Fruit fly (Drosophila melanogaster) S2 (cell line): ENCODE data around the gene Nup107.

Source experiments
- CG8478 ChIP-seq: fragments of >200 bp; optimal IDR thresholded peaks from 2 replicates; lab custom pipeline; 2018
- CTCF ChIP-seq, 2 experiments: fragments of >200 bp; optimal IDR thresholded peaks; 2 replicates each; lab custom pipeline; 2018

DNA sequence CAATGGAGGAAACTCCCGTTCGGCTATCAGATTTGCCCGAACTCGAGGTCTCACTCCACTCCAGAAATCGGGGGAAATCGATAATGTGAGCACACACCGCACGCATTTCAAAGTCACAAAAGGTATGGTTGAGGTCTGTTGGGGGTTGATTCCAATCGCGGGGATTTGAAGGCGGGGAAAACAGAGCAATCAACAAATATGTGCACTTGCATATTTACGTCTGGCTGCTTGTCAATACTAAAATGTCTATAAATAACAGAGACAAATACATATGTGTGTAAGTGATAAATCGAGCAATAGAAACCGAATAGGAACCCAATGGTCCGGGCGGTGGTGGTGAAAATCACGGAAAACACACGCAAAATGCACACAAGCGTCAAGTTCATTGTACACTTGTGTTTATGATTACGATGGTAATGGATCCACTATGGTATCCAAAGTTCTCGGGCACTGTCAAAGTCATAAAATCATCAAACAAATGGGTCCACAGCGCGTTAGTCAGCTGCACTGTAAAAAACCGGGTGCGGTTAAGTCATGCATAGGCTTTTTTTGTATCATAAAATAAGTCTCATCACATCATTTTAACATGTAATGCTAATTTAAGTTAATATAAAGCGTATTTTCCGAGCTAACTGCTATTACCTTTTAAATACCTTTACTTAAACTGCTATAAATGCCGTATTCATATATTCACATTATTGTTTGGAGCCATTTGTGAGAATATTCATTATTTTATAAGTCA is 16.2 kb upstream of the Nup107 start:
- TF ChIP-seq CG8478: no peak
- TF ChIP-seq CTCF (optimal IDR thresholded peaks at IDR 0.05; lab: Kevin White, UChicago): no peak
